Worm (Caenorhabditis elegans): ENCODE data around the gene R05A10.1.
A peak's percentile ranks its signal among the peaks of the same experiment; 100 is the strongest.

- TF ChIP-seq lsy-2 (tag; optimal IDR thresholded peaks at IDR 0.05) = peak in 1 of 2 experiments; percentile 51
- no peak for TF ChIP-seq ceh-82 (tag; optimal IDR thresholded peaks at IDR 0.05)
- no peak for TF ChIP-seq elt-3 (tag; optimal IDR thresholded peaks at IDR 0.05)
- TF ChIP-seq zag-1 (tag; optimal IDR thresholded peaks at IDR 0.05) = no peak
- TF ChIP-seq F13H6.1 (tag; optimal IDR thresholded peaks at IDR 0.05) = peak; percentile 10
- no peak for TF ChIP-seq unc-62 (GFP tag; optimal IDR thresholded peaks at IDR 0.05)
- no peak for TF ChIP-seq nhr-12 (tag; optimal IDR thresholded peaks at IDR 0.05)
These were observed 37.5 kb downstream of the R05A10.1 start, which contains the start of gene sqrd-1 for ce11 chrIV:14219714-14220113.
